Worm (Caenorhabditis elegans): ENCODE measurements around the gene M70.1.
"Not testable (repeated sequence)": the region's sequence is repeated elsewhere in the genome, so short reads cannot be mapped to it uniquely, and the experiment has no call there.

- TF ChIP-seq aly-2 (tag; optimal IDR thresholded peaks at IDR 0.05); snpc-4 (tag; optimal IDR thresholded peaks at IDR 0.05); elt-3 (tag; optimal IDR thresholded peaks at IDR 0.05); ztf-11 (tag; optimal IDR thresholded peaks at IDR 0.05); egl-27 (tag; optimal IDR thresholded peaks at IDR 0.05); nhr-237 (tag; optimal IDR thresholded peaks at IDR 0.05); Y55F3AM.14 (GFP tag; optimal IDR thresholded peaks at IDR 0.05); unc-55 (GFP tag; optimal IDR thresholded peaks at IDR 0.05); ceh-82 (tag; optimal IDR thresholded peaks at IDR 0.05); sma-3 (GFP tag; optimal IDR thresholded peaks at IDR 0.05); ztf-1 (GFP tag; conservative IDR thresholded peaks at IDR 0.05): not testable (repeated sequence)
Observed at ce11 chrIV:2275545-2275944, 29.9 kb downstream of the M70.1 start, which contains the start of gene M70.5.

Data from whole organism, L2 larva.